Worm (Caenorhabditis elegans): ENCODE data around the gene ZK1251.3.

ce11 chrIV:9677226-9677992, 6.0 kb upstream of the ZK1251.3 start:
- TF ChIP-seq egl-43 (GFP tag; IDR thresholded peaks at IDR 0.05) (no peak), ztf-11 (tag; optimal IDR thresholded peaks at IDR 0.05) (no peak), spr-1 (tag; optimal IDR thresholded peaks at IDR 0.05) (peak; percentile 17), nhr-237 (tag; optimal IDR thresholded peaks at IDR 0.05) (no peak), R02D3.7 (tag; optimal IDR thresholded peaks at IDR 0.05) (no peak), unc-62 (GFP tag; optimal IDR thresholded peaks at IDR 0.05 in 1 of 2) (no peak), unc-62 (tag; optimal IDR thresholded peaks at IDR 0.05) (no peak), nhr-77 (tag; optimal IDR thresholded peaks at IDR 0.05) (peak; percentile 78), zag-1 (tag; optimal IDR thresholded peaks at IDR 0.05) (no peak), set-16 (GFP tag; IDR thresholded peaks at IDR 0.05) (no peak), lin-39 (tag; optimal IDR thresholded peaks at IDR 0.05) (no peak)

Measured in whole organism, L4 larva.